Fruit fly (Drosophila melanogaster) Kc167 (cell line): ENCODE results near the gene Tpl94D.

ENCODE experiments used
- Myc ChIP-seq: fragments of >200 bp; optimal IDR thresholded peaks from 2 replicates; lab custom pipeline; 2017; ENCODE audit warnings: missing external identifiers
- Sin3A ChIP-seq: fragments of >200 bp; optimal IDR thresholded peaks from 2 replicates; lab custom pipeline; 2018; ENCODE audit warnings: missing external identifiers
- h ChIP-seq: fragments of >200 bp; optimal IDR thresholded peaks from 3 replicates; lab custom pipeline; 2018; ENCODE audit warnings: missing external identifiers
- insv ChIP-seq: fragments of >200 bp; optimal IDR thresholded peaks from 3 replicates; lab custom pipeline; 2018; ENCODE audit warnings: missing external identifiers
- psq ChIP-seq: fragments of >200 bp; optimal IDR thresholded peaks from 2 replicates; lab custom pipeline; 2017; ENCODE audit warnings: missing external identifiers
- ttk ChIP-seq: sonication (Bioruptor generic); optimal IDR thresholded peaks from 2 replicates; lab custom pipeline; 2017; ENCODE audit warnings: missing external identifiers

dm6 chr3R:23004161-23004560 is 38.1 kb downstream of the Tpl94D start:
- TF ChIP-seq insv (no peak), Myc (no peak), psq (lab: Kevin White, UChicago) (no peak), ttk (no peak), Sin3A (lab: Kevin White, UChicago) (no peak), h (no peak)
